Worm (Caenorhabditis elegans): ENCODE results near the gene coh-3.

DNA sequence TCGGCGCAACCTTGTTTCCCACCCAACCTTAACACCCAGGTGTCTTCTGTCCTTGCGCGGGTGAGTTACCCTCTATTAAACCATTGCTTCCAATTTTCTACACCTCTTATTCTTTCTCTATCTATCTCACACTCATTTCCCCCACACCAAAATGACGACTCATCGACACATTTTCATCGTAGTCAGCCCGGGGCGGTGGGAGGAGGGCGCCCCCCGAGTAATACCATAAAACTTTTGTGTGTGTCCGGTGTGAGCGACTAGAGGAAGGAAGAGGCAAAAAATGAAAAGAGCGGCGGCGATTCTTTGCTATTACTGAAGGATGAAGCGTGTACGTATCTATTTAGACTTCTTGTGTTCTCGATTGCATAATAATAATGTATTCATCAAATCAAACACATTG, 47.6 kb downstream of the coh-3 start:
- TF ChIP-seq snpc-4 (GFP tag; optimal IDR thresholded peaks at IDR 0.05) (no peak), snpc-4 (tag; optimal IDR thresholded peaks at IDR 0.05) (no peak), lin-40 (tag; optimal IDR thresholded peaks at IDR 0.05) (no peak), sptf-2 (GFP tag; optimal IDR thresholded peaks at IDR 0.05) (no peak), ceh-58 (GFP tag; IDR thresholded peaks at IDR 0.05) (no peak), egrh-3 (GFP tag; IDR thresholded peaks at IDR 0.05) (no peak), ama-1 (optimal IDR thresholded peaks at IDR 0.05) (no peak), ama-1 (GFP tag; optimal IDR thresholded peaks at IDR 0.05) (no peak), mel-28 (tag; optimal IDR thresholded peaks at IDR 0.05; ENCODE audit: borderline replicate concordance) (no peak)
